Worm (Caenorhabditis elegans) whole organism, mixed stage, embryonic: ENCODE measurements around the gene T06E4.7.

Experiments
- M03D4.4 ChIP-seq: sonication (generic microtip); optimal IDR thresholded peaks from 2 replicates; lab custom pipeline; 2017; ENCODE audit warnings: mild to moderate bottlenecking, missing genetic modification characterization, missing compliant biosample characterization
- bed-3 ChIP-seq: fragments of 200-800 bp; sonication (Bioruptor generic); optimal IDR thresholded peaks from 3 replicates; lab custom pipeline; 2018; ENCODE audit warnings: mild to moderate bottlenecking, missing genetic modification characterization, moderate library complexity, missing compliant biosample characterization
- blmp-1 ChIP-seq: fragments of 150-350 bp; optimal IDR thresholded peaks from 2 replicates; lab custom pipeline; 2014; ENCODE audit warnings: missing biosample characterization, missing genetic modification characterization
- ceh-39 ChIP-seq: fragments of 150-350 bp; optimal IDR thresholded peaks from 2 replicates; lab custom pipeline; 2014; ENCODE audit warnings: missing biosample characterization, missing genetic modification characterization
- ceh-83 ChIP-seq: fragments of 200-800 bp; sonication (Bioruptor generic); optimal IDR thresholded peaks from 2 replicates; lab custom pipeline; 2018; ENCODE audit warnings: mild to moderate bottlenecking, missing genetic modification characterization, missing compliant biosample characterization
- ces-1 ChIP-seq: fragments of 150-350 bp; optimal IDR thresholded peaks from 2 replicates; lab custom pipeline; 2014; ENCODE audit warnings: missing biosample characterization, missing genetic modification reagents, missing genetic modification characterization
- cnd-1 ChIP-seq: fragments of 200-800 bp; sonication (Bioruptor generic); optimal IDR thresholded peaks from 2 replicates; lab custom pipeline; 2018; ENCODE audit warnings: mild to moderate bottlenecking, missing genetic modification characterization, missing compliant biosample characterization
- elt-1 ChIP-seq: sonication (generic microtip); optimal IDR thresholded peaks from 2 replicates; lab custom pipeline; 2017; ENCODE audit warnings: missing genetic modification characterization, mild to moderate bottlenecking, missing compliant biosample characterization, antibody characterized with exemption, moderate library complexity, borderline replicate concordance; ENCODE audit not compliant: insufficient read depth
- elt-3 ChIP-seq: fragments of 150-350 bp; optimal IDR thresholded peaks from 2 replicates; lab custom pipeline; 2014; ENCODE audit warnings: missing biosample characterization, missing genetic modification characterization
- flh-1 ChIP-seq: fragments of 200-800 bp; sonication (Bioruptor generic); optimal IDR thresholded peaks from 2 replicates; lab custom pipeline; 2018; ENCODE audit warnings: mild to moderate bottlenecking, missing genetic modification characterization, moderate library complexity, missing compliant biosample characterization
- ham-2 ChIP-seq: fragments of 200-800 bp; sonication (Bioruptor generic); optimal IDR thresholded peaks from 2 replicates; lab custom pipeline; 2018; ENCODE audit warnings: mild to moderate bottlenecking, missing genetic modification characterization, missing compliant biosample characterization
- hlh-1 ChIP-seq: fragments of 150-350 bp; optimal IDR thresholded peaks from 2 replicates; lab custom pipeline; 2014; ENCODE audit warnings: missing biosample characterization, missing genetic modification reagents, missing genetic modification characterization
- lin-13 ChIP-seq: fragments of 150-350 bp; optimal IDR thresholded peaks from 2 replicates; lab custom pipeline; 2014; ENCODE audit warnings: missing biosample characterization, missing genetic modification characterization
- lin-32 ChIP-seq: fragments of 200-800 bp; sonication (Bioruptor generic); optimal IDR thresholded peaks from 2 replicates; lab custom pipeline; 2018; ENCODE audit warnings: mild to moderate bottlenecking, missing genetic modification characterization, missing compliant biosample characterization
- lsy-2 ChIP-seq: fragments of 150-350 bp; optimal IDR thresholded peaks from 2 replicates; lab custom pipeline; 2014; ENCODE audit warnings: missing biosample characterization, missing genetic modification characterization
- mab-5 ChIP-seq: fragments of 150-350 bp; optimal IDR thresholded peaks from 2 replicates; lab custom pipeline; 2014; ENCODE audit warnings: missing biosample characterization, missing genetic modification characterization
- mep-1 ChIP-seq: fragments of 150-350 bp; optimal IDR thresholded peaks from 2 replicates; lab custom pipeline; 2017; ENCODE audit warnings: missing biosample characterization, missing genetic modification reagents, missing genetic modification characterization, inconsistent platforms
- mls-2 ChIP-seq: sonication (generic microtip); optimal IDR thresholded peaks from 2 replicates; lab custom pipeline; 2016; ENCODE audit warnings: mild to moderate bottlenecking, missing genetic modification characterization, moderate library complexity, missing compliant biosample characterization
- nhr-12 ChIP-seq: fragments of 150-350 bp; optimal IDR thresholded peaks from 2 replicates; lab custom pipeline; 2014; ENCODE audit warnings: missing biosample characterization, missing genetic modification characterization
- nhr-237 ChIP-seq: fragments of 150-350 bp; optimal IDR thresholded peaks from 2 replicates; lab custom pipeline; 2014; ENCODE audit warnings: missing biosample characterization, missing genetic modification characterization
- nhr-28 ChIP-seq: fragments of 150-350 bp; optimal IDR thresholded peaks from 2 replicates; lab custom pipeline; 2014; ENCODE audit warnings: missing biosample characterization, missing genetic modification characterization
- nhr-76 ChIP-seq: sonication (generic microtip); optimal IDR thresholded peaks from 2 replicates; lab custom pipeline; 2017; ENCODE audit warnings: missing biosample characterization, missing genetic modification characterization
- pha-4 ChIP-seq: fragments of 150-350 bp; optimal IDR thresholded peaks from 2 replicates; lab custom pipeline; 2018; ENCODE audit warnings: missing biosample characterization, missing genetic modification reagents, missing genetic modification characterization
- sem-2 ChIP-seq: fragments of 200-800 bp; sonication (Bioruptor generic); optimal IDR thresholded peaks from 2 replicates; lab custom pipeline; 2018; ENCODE audit warnings: mild to moderate bottlenecking, missing genetic modification characterization, missing compliant biosample characterization
- snpc-4 ChIP-seq: fragments of 150-350 bp; optimal IDR thresholded peaks from 2 replicates; lab custom pipeline; 2014; ENCODE audit warnings: missing biosample characterization, missing genetic modification characterization
- sptf-1 ChIP-seq: sonication (generic microtip); optimal IDR thresholded peaks from 2 replicates; lab custom pipeline; 2017; ENCODE audit warnings: mild to moderate bottlenecking, missing genetic modification characterization, moderate library complexity, missing compliant biosample characterization
- unc-120 ChIP-seq: sonication (generic microtip); optimal IDR thresholded peaks from 2 replicates; lab custom pipeline; 2017; ENCODE audit warnings: missing genetic modification characterization, missing compliant biosample characterization; ENCODE audit not compliant: poor library complexity, severe bottlenecking
- unc-39 ChIP-seq: fragments of 150-350 bp; optimal IDR thresholded peaks from 2 replicates; lab custom pipeline; 2014; ENCODE audit warnings: missing biosample characterization, missing genetic modification characterization
- unc-62 ChIP-seq: fragments of 150-350 bp; optimal IDR thresholded peaks from 2 replicates; lab custom pipeline; 2014; ENCODE audit warnings: missing biosample characterization, missing genetic modification reagents, missing genetic modification characterization
- zip-8 ChIP-seq: fragments of 150-350 bp; optimal IDR thresholded peaks from 2 replicates; lab custom pipeline; 2014; ENCODE audit warnings: missing biosample characterization, missing genetic modification characterization
- ztf-11 ChIP-seq: fragments of 150-350 bp; optimal IDR thresholded peaks from 2 replicates; lab custom pipeline; 2014; ENCODE audit warnings: missing biosample characterization, missing genetic modification characterization

T06E4.7 gene

DNA sequence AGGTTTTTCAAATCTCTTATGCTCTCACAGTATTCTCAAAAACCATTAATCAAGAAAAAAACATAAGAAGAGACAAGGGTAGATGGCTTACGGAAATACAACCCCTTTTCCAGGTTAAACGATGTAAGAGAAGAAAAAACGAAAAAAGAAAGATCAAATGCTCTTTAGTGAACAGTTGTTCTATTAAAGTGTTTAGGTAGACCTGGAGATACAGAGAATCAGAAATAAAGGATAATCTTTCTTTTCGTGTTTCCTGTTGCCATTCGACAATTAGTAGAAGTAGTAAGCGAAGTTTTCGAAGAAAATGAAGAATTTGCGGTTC, 42.9 kb upstream of the T06E4.7 start, which contains the start of gene K09G1.1:
Gene K09G1.1 (plus strand): TSS at position 223 of the 322 bp plus-strand sequence.
- no peak for TF ChIP-seq snpc-4 (tag; lab: Kevin White, UChicago)
- TF ChIP-seq elt-1 (tag; lab: Kevin White, UChicago), result no peak
- TF ChIP-seq flh-1 (GFP tag; lab: Kevin White, UChicago), result no peak
- TF ChIP-seq ham-2 (GFP tag; lab: Kevin White, UChicago), result no peak
- no peak for TF ChIP-seq cnd-1 (tag; lab: Kevin White, UChicago)
- no peak for TF ChIP-seq sptf-1 (tag; lab: Kevin White, UChicago)
- no peak for TF ChIP-seq nhr-76
- TF ChIP-seq mls-2 (tag; lab: Kevin White, UChicago), result no peak
- TF ChIP-seq bed-3 (GFP tag; lab: Kevin White, UChicago), result no peak
- TF ChIP-seq nhr-28 (tag; lab: Kevin White, UChicago), result no peak
- no peak for TF ChIP-seq nhr-12 (tag; lab: Kevin White, UChicago)
- no peak for TF ChIP-seq lin-13
- TF ChIP-seq lin-32 (GFP tag; lab: Kevin White, UChicago), result no peak
- no peak for TF ChIP-seq blmp-1
- TF ChIP-seq unc-62, result no peak
- TF ChIP-seq ztf-11 (tag; lab: Kevin White, UChicago), result no peak
- no peak for TF ChIP-seq zip-8
- no peak for TF ChIP-seq sem-2 (GFP tag; lab: Kevin White, UChicago)
- no peak for TF ChIP-seq M03D4.4 (tag; lab: Kevin White, UChicago)
- TF ChIP-seq unc-39 (tag; lab: Kevin White, UChicago), result no peak

ce11 chrV:9584263-9584662, 41.9 kb upstream of the T06E4.7 start:
- TF ChIP-seq ztf-11 (tag; lab: Kevin White, UChicago) (no peak), mab-5 (no peak), nhr-12 (tag; lab: Kevin White, UChicago) (no peak), unc-62 (no peak), sptf-1 (tag; lab: Kevin White, UChicago) (no peak), ceh-39 (no peak), M03D4.4 (tag; lab: Kevin White, UChicago) (no peak), ceh-83 (GFP tag; lab: Kevin White, UChicago) (no peak), nhr-28 (tag; lab: Kevin White, UChicago) (no peak), nhr-237 (tag; lab: Kevin White, UChicago) (no peak), lsy-2 (tag; lab: Kevin White, UChicago) (no peak), ces-1 (GFP tag; lab: Kevin White, UChicago) (no peak), snpc-4 (tag; lab: Kevin White, UChicago) (no peak), bed-3 (GFP tag; lab: Kevin White, UChicago) (no peak), elt-1 (tag; lab: Kevin White, UChicago) (no peak), cnd-1 (tag; lab: Kevin White, UChicago) (no peak), elt-3 (tag; lab: Kevin White, UChicago) (no peak)
- TF ChIP-seq, all 35 proteins: peak for 0

- TF ChIP-seq elt-1 (tag; lab: Kevin White, UChicago), result peak; percentile 63
- TF ChIP-seq mab-5, result no peak
- TF ChIP-seq flh-1 (GFP tag; lab: Kevin White, UChicago), result no peak
- TF ChIP-seq ztf-11 (tag; lab: Kevin White, UChicago), result no peak
- TF ChIP-seq unc-62, result no peak
- TF ChIP-seq unc-39 (tag; lab: Kevin White, UChicago), result no peak
- no peak for TF ChIP-seq hlh-1 (tag; lab: Kevin White, UChicago)
These were observed 38.6 kb upstream of the T06E4.7 start for ce11 chrV:9587619-9588018.

ce11 chrV:9588574-9588973, 37.6 kb upstream of the T06E4.7 start:
- no peak for TF ChIP-seq sem-2 (GFP tag; lab: Kevin White, UChicago)
- peak; percentile 36 for TF ChIP-seq elt-1 (tag; lab: Kevin White, UChicago)
- TF ChIP-seq pha-4 (tag; lab: Kevin White, UChicago), result no peak

DNA sequence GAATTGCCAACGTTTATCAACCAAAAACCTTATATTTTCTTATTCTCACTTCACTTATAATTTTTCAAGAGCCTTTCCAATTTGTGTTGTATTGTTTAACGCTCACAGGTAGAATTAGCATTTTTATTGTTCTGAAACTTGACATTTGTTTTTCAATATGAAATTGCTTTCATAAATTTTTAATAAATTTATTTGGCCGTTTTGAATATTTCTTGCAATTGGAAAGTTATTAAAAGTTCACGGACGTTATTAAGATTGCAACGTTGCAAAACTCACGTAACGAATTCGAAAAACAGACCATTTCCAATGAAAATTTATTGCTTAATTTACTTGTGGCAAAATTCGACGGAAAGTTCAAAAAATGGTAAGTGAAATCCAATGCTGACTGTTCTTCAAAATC, 35.9 kb upstream of the T06E4.7 start, which contains the start of gene K09G1.2:
Gene K09G1.2 (plus strand): TSS at position 301 of the 400 bp plus-strand sequence.
- no peak for TF ChIP-seq ceh-39
- TF ChIP-seq elt-3 (tag; lab: Kevin White, UChicago), result no peak
- TF ChIP-seq pha-4 (tag; lab: Kevin White, UChicago), result no peak
- TF ChIP-seq lsy-2 (tag; lab: Kevin White, UChicago), result no peak
- no peak for TF ChIP-seq mep-1 (tag; lab: Kevin White, UChicago)
- TF ChIP-seq cnd-1 (tag; lab: Kevin White, UChicago), result no peak
- no peak for TF ChIP-seq snpc-4 (tag; lab: Kevin White, UChicago)
- TF ChIP-seq flh-1 (GFP tag; lab: Kevin White, UChicago), result no peak
- no peak for TF ChIP-seq unc-120
- no peak for TF ChIP-seq mls-2 (tag; lab: Kevin White, UChicago)
- TF ChIP-seq lin-32 (GFP tag; lab: Kevin White, UChicago), result no peak
- no peak for TF ChIP-seq mab-5
